Fruit fly (Drosophila melanogaster) whole organism, embryonic: ENCODE measurements around the gene vari.

ENCODE experiments used
- Asciz ChIP-seq: fragments of 200-800 bp; sonication (Bioruptor generic); optimal IDR thresholded peaks from 2 replicates; lab custom pipeline; 2017; ENCODE audit warnings: missing biosample characterization, mild to moderate bottlenecking, missing genetic modification characterization, missing genetic modification reagents
- CG10462 ChIP-seq: fragments of 200-800 bp; sonication (Bioruptor generic); optimal IDR thresholded peaks from 2 replicates; lab custom pipeline; 2016; ENCODE audit warnings: missing biosample characterization, missing genetic modification characterization
- CG10959 ChIP-seq: fragments of 200-800 bp; sonication (Bioruptor generic); IDR thresholded peaks from 2 replicates; pipeline ENCODE4 v1.3.6; 2022; ENCODE audit warnings: missing biosample characterization, missing genetic modification characterization
- CG11085 ChIP-seq: fragments of 200-800 bp; sonication (Bioruptor generic); IDR thresholded peaks from 2 replicates; pipeline ENCODE4 v1.3.6; 2022; ENCODE audit warnings: missing biosample characterization, missing genetic modification characterization
- CG11247 ChIP-seq: fragments of 200-800 bp; sonication (Bioruptor generic); IDR thresholded peaks from 2 replicates; pipeline ENCODE4 v1.3.6; 2022; ENCODE audit warnings: missing biosample characterization, missing genetic modification characterization
- CG15011 ChIP-seq: fragments of 200-800 bp; sonication (Bioruptor generic); optimal IDR thresholded peaks from 3 replicates; lab custom pipeline; 2018; ENCODE audit warnings: missing biosample characterization, mild to moderate bottlenecking, missing genetic modification characterization
- CG2678 ChIP-seq: fragments of 200-800 bp; sonication (Bioruptor generic); optimal IDR thresholded peaks from 3 replicates; lab custom pipeline; 2019; ENCODE audit warnings: missing biosample characterization, mild to moderate bottlenecking, missing genetic modification characterization, moderate library complexity
- CG32767 ChIP-seq: fragments of 200-800 bp; sonication (Bioruptor generic); IDR thresholded peaks from 2 replicates; pipeline ENCODE4 v1.3.6; 2022; ENCODE audit warnings: missing biosample characterization, missing genetic modification characterization
- CG6654 ChIP-seq: fragments of 200-800 bp; sonication (Bioruptor generic); optimal IDR thresholded peaks from 2 replicates; lab custom pipeline; 2017; ENCODE audit warnings: missing biosample characterization, mild to moderate bottlenecking, missing genetic modification characterization
- CG8290 ChIP-seq, 3 experiments: fragments of 200-800 bp; sonication (Bioruptor generic); optimal IDR thresholded peaks; 2 replicates each; lab custom pipeline; 2016 to 2019; ENCODE audit warnings: missing biosample characterization in 3 of 3, missing genetic modification characterization in 3 of 3, mild to moderate bottlenecking in 2 of 3, moderate library complexity in 1 of 3
- CG8359 ChIP-seq: fragments of 200-800 bp; sonication (Bioruptor generic); optimal IDR thresholded peaks from 2 replicates; lab custom pipeline; 2017; ENCODE audit warnings: missing biosample characterization, mild to moderate bottlenecking, missing genetic modification characterization, borderline replicate concordance
- CG9817 ChIP-seq: fragments of 200-800 bp; sonication (Bioruptor generic); optimal IDR thresholded peaks from 2 replicates; lab custom pipeline; 2018; ENCODE audit warnings: missing biosample characterization, mild to moderate bottlenecking, missing genetic modification characterization, moderate library complexity
- CrebB ChIP-seq: fragments of 200-800 bp; sonication (Bioruptor generic); optimal IDR thresholded peaks from 3 replicates; lab custom pipeline; 2018; ENCODE audit warnings: missing biosample characterization, mild to moderate bottlenecking, missing genetic modification characterization
- Doc2 ChIP-seq: fragments of 200-800 bp; sonication (Bioruptor generic); IDR thresholded peaks from 2 replicates; pipeline ENCODE4 v1.3.6; 2022; ENCODE audit warnings: missing biosample characterization, missing genetic modification characterization
- Drgx ChIP-seq: fragments of 200-800 bp; sonication (Bioruptor generic); IDR thresholded peaks from 2 replicates; pipeline ENCODE4 v1.3.6; 2022; ENCODE audit warnings: missing biosample characterization, missing genetic modification characterization
- E2f2 ChIP-seq: fragments of 200-800 bp; sonication (Bioruptor generic); IDR thresholded peaks from 2 replicates; pipeline ENCODE4 v1.3.6; 2022; ENCODE audit warnings: missing biosample characterization, missing genetic modification characterization
- Hr39 ChIP-seq: fragments of >200 bp; optimal IDR thresholded peaks from 2 replicates; lab custom pipeline; 2017
- Hr51 ChIP-seq, 2 experiments: fragments of 200-800 bp; sonication (Bioruptor generic); optimal IDR thresholded peaks; 2 replicates in 1 of 2; 3 replicates in 1 of 2; lab custom pipeline; 2016 to 2018; ENCODE audit warnings: missing biosample characterization in 2 of 2, missing genetic modification characterization in 2 of 2, mild to moderate bottlenecking in 1 of 2, moderate library complexity in 1 of 2
- Hr78 ChIP-seq, 2 experiments: fragments of 200-800 bp in 1 of 2; fragments of >200 bp in 1 of 2; sonication (Bioruptor generic) in 1 of 2; optimal IDR thresholded peaks; 2 replicates each; lab custom pipeline; 2017 to 2019; ENCODE audit warnings: missing biosample characterization in 2 of 2, missing genetic modification characterization in 2 of 2, mild to moderate bottlenecking in 1 of 2, moderate library complexity in 1 of 2
- Pdp1 ChIP-seq, 2 experiments: fragments of 200-800 bp; sonication (Bioruptor generic); optimal IDR thresholded peaks; 3 replicates each; lab custom pipeline; 2016; ENCODE audit warnings: missing biosample characterization in 2 of 2, missing genetic modification characterization in 2 of 2, mild to moderate bottlenecking in 1 of 2, moderate library complexity in 1 of 2
- abd-A ChIP-seq: fragments of 200-800 bp; sonication (Bioruptor generic); optimal IDR thresholded peaks from 3 replicates; lab custom pipeline; 2019; ENCODE audit warnings: missing biosample characterization, mild to moderate bottlenecking, missing genetic modification characterization, moderate library complexity
- al ChIP-seq: fragments of 200-800 bp; sonication (Bioruptor generic); IDR thresholded peaks from 2 replicates; pipeline ENCODE4 v1.3.6; 2022; ENCODE audit warnings: missing biosample characterization, missing genetic modification characterization
- amos ChIP-seq: fragments of 200-800 bp; sonication (Bioruptor generic); IDR thresholded peaks from 2 replicates; pipeline ENCODE4 v1.3.6; 2022; ENCODE audit warnings: missing biosample characterization, missing genetic modification characterization; ENCODE audit not compliant: partially characterized antibody
- ara ChIP-seq: fragments of 200-800 bp; sonication (Bioruptor generic); IDR thresholded peaks from 2 replicates; pipeline ENCODE4 v1.3.6; 2022; ENCODE audit warnings: missing biosample characterization, missing genetic modification characterization
- bab2 ChIP-seq: fragments of 200-800 bp; sonication (Bioruptor generic); optimal IDR thresholded peaks from 2 replicates; lab custom pipeline; 2016; ENCODE audit warnings: missing biosample characterization, missing genetic modification characterization
- bigmax ChIP-seq: fragments of 200-800 bp; sonication (Bioruptor generic); optimal IDR thresholded peaks from 2 replicates; lab custom pipeline; 2018; ENCODE audit warnings: missing biosample characterization, mild to moderate bottlenecking, missing genetic modification characterization
- bowl ChIP-seq: fragments of 200-800 bp; sonication (Bioruptor generic); IDR thresholded peaks from 2 replicates; pipeline ENCODE4 v1.3.6; 2022; ENCODE audit warnings: missing biosample characterization, missing genetic modification characterization
- caup ChIP-seq: fragments of 200-800 bp; sonication (Bioruptor generic); optimal IDR thresholded peaks from 3 replicates; lab custom pipeline; 2017; ENCODE audit warnings: missing biosample characterization, mild to moderate bottlenecking, missing genetic modification characterization, moderate library complexity; ENCODE audit not compliant: severe bottlenecking
- cg ChIP-seq: fragments of 200-800 bp; sonication (Bioruptor generic); optimal IDR thresholded peaks from 3 replicates; lab custom pipeline; 2019; ENCODE audit warnings: missing biosample characterization, mild to moderate bottlenecking, missing genetic modification characterization, moderate library complexity
- chm ChIP-seq: fragments of 200-800 bp; sonication (Bioruptor generic); IDR thresholded peaks from 2 replicates; pipeline ENCODE4 v1.3.6; 2022; ENCODE audit warnings: missing biosample characterization, missing genetic modification characterization
- ems ChIP-seq: fragments of 200-800 bp; sonication (Bioruptor generic); optimal IDR thresholded peaks from 3 replicates; lab custom pipeline; 2016; ENCODE audit warnings: missing biosample characterization, missing genetic modification characterization
- exex ChIP-seq: fragments of 200-800 bp; sonication (Bioruptor generic); optimal IDR thresholded peaks from 4 replicates; lab custom pipeline; 2018; ENCODE audit warnings: missing biosample characterization, mild to moderate bottlenecking, missing genetic modification characterization, moderate library complexity
- gt ChIP-seq: fragments of 200-800 bp; sonication (Bioruptor generic); IDR thresholded peaks from 2 replicates; pipeline ENCODE4 v1.3.6; 2022; ENCODE audit warnings: missing biosample characterization, missing genetic modification characterization
- hb ChIP-seq: fragments of 200-800 bp; sonication (Bioruptor generic); IDR thresholded peaks from 3 replicates; pipeline ENCODE4 v1.3.6; 2022; ENCODE audit warnings: missing biosample characterization, missing genetic modification characterization; ENCODE audit not compliant: partially characterized antibody
- ind ChIP-seq: fragments of 200-800 bp; sonication (Bioruptor generic); optimal IDR thresholded peaks from 3 replicates; lab custom pipeline; 2016; ENCODE audit warnings: missing biosample characterization, missing genetic modification characterization
- jing ChIP-seq: fragments of 200-800 bp; sonication (Bioruptor generic); optimal IDR thresholded peaks from 2 replicates; lab custom pipeline; 2018; ENCODE audit warnings: missing biosample characterization, mild to moderate bottlenecking, missing genetic modification characterization
- ken ChIP-seq: fragments of 200-800 bp; sonication (Bioruptor generic); IDR thresholded peaks from 3 replicates; pipeline ENCODE4 v1.3.6; 2022; ENCODE audit warnings: missing biosample characterization, missing genetic modification characterization
- lola ChIP-seq, 3 experiments: fragments of >200 bp in 2 of 3; fragments of 200-800 bp in 1 of 3; sonication (Bioruptor generic) in 1 of 3; optimal IDR thresholded peaks; 2 replicates each; lab custom pipeline; 2017 to 2019; ENCODE audit warnings: missing biosample characterization in 3 of 3, missing genetic modification characterization in 3 of 3, mild to moderate bottlenecking in 1 of 3, moderate library complexity in 1 of 3
- mld ChIP-seq: fragments of 200-800 bp; sonication (Bioruptor generic); IDR thresholded peaks from 3 replicates; pipeline ENCODE4 v1.3.6; 2022; ENCODE audit warnings: missing biosample characterization, missing genetic modification characterization; ENCODE audit not compliant: partially characterized antibody
- nmo ChIP-seq: fragments of 200-800 bp; sonication (Bioruptor generic); optimal IDR thresholded peaks from 2 replicates; lab custom pipeline; 2018; ENCODE audit warnings: missing biosample characterization, mild to moderate bottlenecking, missing genetic modification characterization, moderate library complexity
- oc ChIP-seq: fragments of 200-800 bp; sonication (Bioruptor generic); optimal IDR thresholded peaks from 2 replicates; lab custom pipeline; 2018; ENCODE audit warnings: missing biosample characterization, mild to moderate bottlenecking, missing genetic modification characterization, moderate library complexity
- pan ChIP-seq, 4 experiments: fragments of >200 bp in 3 of 4; fragments of 200-800 bp in 1 of 4; sonication (Bioruptor generic) in 1 of 4; optimal IDR thresholded peaks in 3 of 4; IDR thresholded peaks in 1 of 4; 2 replicates each; pipeline versions ENCODE4 v1.3.6 to Lab custom; 2017 to 2022; ENCODE audit warnings: missing biosample characterization in 2 of 4, missing genetic modification characterization in 2 of 4, mixed read lengths in 1 of 4
- peb ChIP-seq: fragments of 200-800 bp; sonication (Bioruptor generic); IDR thresholded peaks from 2 replicates; pipeline ENCODE4 v1.3.6; 2022; ENCODE audit warnings: missing biosample characterization, missing genetic modification characterization
- pho ChIP-seq: fragments of 200-800 bp; sonication (Bioruptor generic); optimal IDR thresholded peaks from 2 replicates; lab custom pipeline; 2016; ENCODE audit warnings: missing biosample characterization, missing genetic modification characterization
- phol ChIP-seq: fragments of 200-800 bp; sonication (Bioruptor generic); optimal IDR thresholded peaks from 3 replicates; lab custom pipeline; 2018; ENCODE audit warnings: missing biosample characterization, mild to moderate bottlenecking, missing genetic modification characterization, moderate library complexity
- pita ChIP-seq: fragments of 200-800 bp; sonication (Bioruptor generic); optimal IDR thresholded peaks from 2 replicates; lab custom pipeline; 2017; ENCODE audit warnings: missing biosample characterization, mild to moderate bottlenecking, missing genetic modification characterization
- sima ChIP-seq: fragments of 200-800 bp; sonication (Bioruptor generic); optimal IDR thresholded peaks from 2 replicates; lab custom pipeline; 2016; ENCODE audit warnings: missing biosample characterization, missing genetic modification characterization

Gene vari

dm6 chr2L:20796758-20797514 lies at the start of gene vari:
TSS of gene vari (minus strand) at chr2L:20797042.
- TF ChIP-seq CG2678 (tag; lab: Kevin White, UChicago) (no peak), bigmax (GFP tag; lab: Kevin White, UChicago) (no peak), CG15011 (GFP tag; lab: Kevin White, UChicago) (no peak), CG8290 (GFP tag; optimal IDR thresholded peaks at IDR 0.05; lab: Kevin White, UChicago) (no peak), CG8290 (tag; optimal IDR thresholded peaks at IDR 0.05; lab: Kevin White, UChicago) (peak in 1 of 2 experiments; percentile 39), CG10462 (no peak), pan (optimal IDR thresholded peaks at IDR 0.05; lab: Kevin White, UChicago) (no peak), pan (GFP tag; optimal IDR thresholded peaks at IDR 0.05 in 1 of 2, IDR thresholded peaks at IDR 0.05 in 1 of 2) (peak in 1 of 2 experiments; percentile 18), CG6654 (GFP tag; lab: Kevin White, UChicago) (no peak), Hr39 (lab: Kevin White, UChicago) (no peak), peb (GFP tag; lab: Robert Waterston, UW) (no peak), E2f2 (GFP tag; lab: Robert Waterston, UW) (peak; percentile 83), CG11247 (GFP tag; lab: Robert Waterston, UW) (no peak), Pdp1 (GFP tag; optimal IDR thresholded peaks at IDR 0.05; lab: Kevin White, UChicago) (no peak), hb (GFP tag; lab: Robert Waterston, UW) (no peak), bab2 (GFP tag; lab: Kevin White, UChicago) (no peak), ems (GFP tag; lab: Kevin White, UChicago) (no peak), Hr51 (GFP tag; optimal IDR thresholded peaks at IDR 0.05; lab: Kevin White, UChicago) (no peak), pita (peak; percentile 63), oc (tag; lab: Kevin White, UChicago) (no peak), bowl (no peak), CG32767 (GFP tag; lab: Robert Waterston, UW) (0 out of 2 replicates have a peak, but pooled peaks have one; percentile 17), Doc2 (GFP tag; lab: Robert Waterston, UW) (no peak), ken (GFP tag; lab: Robert Waterston, UW) (0 out of 3 replicates have a peak, but pooled peaks have one; percentile 26), ind (GFP tag; lab: Kevin White, UChicago) (no peak), Drgx (GFP tag; lab: Robert Waterston, UW) (no peak), gt (GFP tag; lab: Robert Waterston, UW) (no peak), CG10959 (GFP tag; lab: Robert Waterston, UW) (no peak), CG9817 (tag; lab: Kevin White, UChicago) (peak; percentile 7), Hr78 (GFP tag; optimal IDR thresholded peaks at IDR 0.05; lab: Kevin White, UChicago) (no peak), exex (tag; lab: Kevin White, UChicago) (no peak), jing (GFP tag; lab: Kevin White, UChicago) (no peak), phol (tag; lab: Kevin White, UChicago) (peak; percentile 53), al (GFP tag; lab: Robert Waterston, UW) (no peak), pho (no peak), Asciz (GFP tag; lab: Kevin White, UChicago) (no peak), abd-A (tag; lab: Kevin White, UChicago) (no peak), chm (GFP tag; lab: Robert Waterston, UW) (peak; percentile 65; the same call in 1 of the 2 replicates), cg (GFP tag; lab: Kevin White, UChicago) (no peak), nmo (GFP tag; lab: Kevin White, UChicago) (no peak), ara (GFP tag; lab: Robert Waterston, UW) (no peak), CG8359 (GFP tag; lab: Kevin White, UChicago) (no peak), lola (GFP tag; optimal IDR thresholded peaks at IDR 0.05; lab: Kevin White, UChicago) (peak in 1 of 3 experiments; percentile 36), CrebB (tag; lab: Kevin White, UChicago) (no peak), mld (GFP tag; lab: Robert Waterston, UW) (no peak), CG11085 (GFP tag; lab: Robert Waterston, UW) (no peak), caup (peak; percentile 19), sima (GFP tag; lab: Kevin White, UChicago) (no peak), amos (GFP tag; lab: Robert Waterston, UW) (peak; percentile 19; the same call in 1 of the 2 replicates)
